Worm (Caenorhabditis elegans) whole organism, mixed stage, embryonic: ENCODE data around the gene sdz-33.

Experiments
- ceh-43 ChIP-seq: fragments of 200-800 bp; sonication (Bioruptor generic); optimal IDR thresholded peaks from 2 replicates; lab custom pipeline; 2018; ENCODE audit warnings: mild to moderate bottlenecking, missing genetic modification characterization, moderate library complexity, missing compliant biosample characterization
- ces-1 ChIP-seq: fragments of 150-350 bp; optimal IDR thresholded peaks from 2 replicates; lab custom pipeline; 2014; ENCODE audit warnings: missing biosample characterization, missing genetic modification reagents, missing genetic modification characterization
- cnd-1 ChIP-seq: fragments of 200-800 bp; sonication (Bioruptor generic); optimal IDR thresholded peaks from 2 replicates; lab custom pipeline; 2018; ENCODE audit warnings: mild to moderate bottlenecking, missing genetic modification characterization, missing compliant biosample characterization
- elt-3 ChIP-seq: fragments of 150-350 bp; optimal IDR thresholded peaks from 2 replicates; lab custom pipeline; 2014; ENCODE audit warnings: missing biosample characterization, missing genetic modification characterization
- mab-5 ChIP-seq: fragments of 150-350 bp; optimal IDR thresholded peaks from 2 replicates; lab custom pipeline; 2014; ENCODE audit warnings: missing biosample characterization, missing genetic modification characterization
- nhr-2 ChIP-seq: fragments of 150-350 bp; optimal IDR thresholded peaks from 2 replicates; lab custom pipeline; 2014; ENCODE audit warnings: missing biosample characterization, missing genetic modification characterization
- nhr-237 ChIP-seq: fragments of 150-350 bp; optimal IDR thresholded peaks from 2 replicates; lab custom pipeline; 2014; ENCODE audit warnings: missing biosample characterization, missing genetic modification characterization
- nhr-76 ChIP-seq: sonication (generic microtip); optimal IDR thresholded peaks from 2 replicates; lab custom pipeline; 2017; ENCODE audit warnings: missing biosample characterization, missing genetic modification characterization
- pha-4 ChIP-seq: fragments of 150-350 bp; optimal IDR thresholded peaks from 2 replicates; lab custom pipeline; 2018; ENCODE audit warnings: missing biosample characterization, missing genetic modification reagents, missing genetic modification characterization
- snpc-4 ChIP-seq: fragments of 150-350 bp; optimal IDR thresholded peaks from 2 replicates; lab custom pipeline; 2014; ENCODE audit warnings: missing biosample characterization, missing genetic modification characterization
- sptf-1 ChIP-seq: sonication (generic microtip); optimal IDR thresholded peaks from 2 replicates; lab custom pipeline; 2017; ENCODE audit warnings: mild to moderate bottlenecking, missing genetic modification characterization, moderate library complexity, missing compliant biosample characterization
- unc-62 ChIP-seq: fragments of 150-350 bp; optimal IDR thresholded peaks from 2 replicates; lab custom pipeline; 2014; ENCODE audit warnings: missing biosample characterization, missing genetic modification reagents, missing genetic modification characterization
- zip-8 ChIP-seq: fragments of 150-350 bp; optimal IDR thresholded peaks from 2 replicates; lab custom pipeline; 2014; ENCODE audit warnings: missing biosample characterization, missing genetic modification characterization

DNA sequence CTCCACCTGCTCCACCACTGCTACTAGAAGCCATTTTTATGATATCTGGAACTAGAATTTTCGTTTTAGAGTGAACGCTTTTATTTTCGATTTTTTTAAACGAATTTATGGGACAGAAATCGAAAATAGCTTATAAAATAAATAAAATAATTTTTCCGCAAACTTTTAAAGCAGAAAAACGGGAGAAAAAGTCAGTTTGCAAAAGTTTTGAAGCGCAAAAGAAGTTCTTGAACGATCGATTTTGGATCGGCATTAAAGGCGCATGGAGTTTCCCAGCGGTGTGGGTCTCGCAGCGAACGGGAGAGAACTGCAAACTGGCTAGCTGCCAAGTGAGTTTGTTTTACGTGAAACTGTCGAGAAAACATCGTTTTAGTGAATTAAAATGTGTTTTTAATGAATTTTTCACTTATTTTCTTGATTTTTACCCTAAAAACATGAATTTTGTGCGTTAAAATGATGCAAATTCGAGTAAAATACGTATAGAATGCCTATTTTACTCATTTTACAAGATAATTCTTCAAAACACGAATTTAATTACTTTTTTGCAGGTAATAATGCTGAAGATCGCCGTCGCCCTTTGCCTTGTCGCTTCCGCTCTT is 13.0 kb downstream of the sdz-33 start, which contains the start of the genes ccf-1 and trap-4:
- TF ChIP-seq snpc-4 (tag; lab: Kevin White, UChicago): no peak
- TF ChIP-seq nhr-237 (tag; lab: Kevin White, UChicago): no peak
- TF ChIP-seq unc-62 (GFP tag; lab: Kevin White, UChicago): no peak
- no peak for TF ChIP-seq nhr-76 (tag; lab: Kevin White, UChicago)
- no peak for TF ChIP-seq ceh-43
- no peak for TF ChIP-seq cnd-1 (tag; lab: Kevin White, UChicago)
- TF ChIP-seq mab-5 (tag; lab: Kevin White, UChicago): no peak
- TF ChIP-seq zip-8 (tag; lab: Kevin White, UChicago): no peak
- TF ChIP-seq pha-4 (tag; lab: Kevin White, UChicago): peak; percentile 29
- TF ChIP-seq nhr-2 (tag; lab: Kevin White, UChicago): no peak
- TF ChIP-seq elt-3 (tag; lab: Kevin White, UChicago): no peak
- TF ChIP-seq ces-1 (GFP tag; lab: Kevin White, UChicago): peak; percentile 37
- TF ChIP-seq sptf-1 (tag; lab: Kevin White, UChicago): no peak
